Fruit fly (Drosophila melanogaster): Measurements from ENCODE around the gene CG13010.

DNA sequence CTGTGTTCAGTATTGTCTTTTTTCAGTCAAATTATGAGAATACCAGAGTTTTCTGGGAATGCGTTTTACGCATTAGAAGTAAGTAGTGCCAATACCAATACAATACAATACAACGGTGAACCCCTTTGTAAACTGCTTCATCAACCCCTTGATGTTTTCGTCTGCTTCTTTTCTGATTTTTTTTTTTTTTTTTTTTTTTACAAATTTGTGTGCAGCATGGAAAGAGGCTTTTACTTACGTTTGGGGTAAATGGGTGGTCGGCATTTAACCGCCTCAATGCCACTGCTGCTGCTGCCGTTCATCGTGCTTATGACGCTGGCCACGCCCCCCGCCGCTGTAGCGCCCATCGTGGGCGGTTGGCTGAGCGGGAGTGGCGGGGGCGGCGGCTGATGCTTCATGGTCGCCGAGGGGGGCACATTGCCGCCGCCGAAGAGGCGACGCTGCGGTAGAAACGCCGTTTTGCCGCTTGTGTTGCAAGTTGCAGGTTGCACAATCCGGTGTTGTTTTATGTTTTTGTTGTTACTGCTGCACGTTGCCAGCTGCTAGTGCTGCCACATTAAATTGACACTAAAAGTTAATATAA, 15.2 kb upstream of the CG13010 start:
- TF ChIP-seq pan (optimal IDR thresholded peaks at IDR 0.05) (no peak), usp (GFP tag; optimal IDR thresholded peaks at IDR 0.05) (no peak), psq (optimal IDR thresholded peaks at IDR 0.05) (no peak), EcR (GFP tag; optimal IDR thresholded peaks at IDR 0.05) (no peak), CG8478 (optimal IDR thresholded peaks at IDR 0.05) (no peak)
